Worm (Caenorhabditis elegans) whole organism, L2 larva: ENCODE results near the gene pals-39.

Source experiments
- F13H6.1 ChIP-seq: sonication (generic microtip); optimal IDR thresholded peaks from 2 replicates; lab custom pipeline; 2016; ENCODE audit warnings: missing genetic modification characterization, missing compliant biosample characterization
- mab-5 ChIP-seq: fragments of 150-350 bp; optimal IDR thresholded peaks from 2 replicates; lab custom pipeline; 2014; ENCODE audit warnings: missing biosample characterization, missing genetic modification characterization
- peb-1 ChIP-seq: fragments of 150-350 bp; optimal IDR thresholded peaks from 2 replicates; lab custom pipeline; 2014; ENCODE audit warnings: missing biosample characterization, missing genetic modification characterization
- ztf-4 ChIP-seq: fragments of 150-350 bp; optimal IDR thresholded peaks from 2 replicates; lab custom pipeline; 2014; ENCODE audit warnings: missing biosample characterization, missing genetic modification characterization

DNA sequence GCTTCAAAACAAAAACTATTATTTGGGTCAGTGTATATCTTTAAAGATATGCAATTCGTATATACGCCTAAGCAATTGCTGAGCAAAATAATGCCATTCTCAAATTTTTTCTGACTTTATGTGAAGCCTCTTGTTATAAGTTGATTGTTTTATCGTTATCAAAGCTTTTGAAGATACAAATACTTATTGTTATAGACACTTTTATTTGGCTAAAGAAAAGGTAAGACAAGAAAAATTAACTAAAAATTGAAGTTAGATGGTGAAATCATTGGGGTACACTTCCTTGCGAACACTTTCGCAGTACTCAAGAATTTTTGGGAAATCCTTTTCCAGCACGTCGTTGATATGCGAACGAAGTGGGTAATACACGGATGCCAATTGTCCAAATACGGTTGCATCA, 31.3 kb downstream of the pals-39 start:
- TF ChIP-seq peb-1 (no peak), mab-5 (no peak), F13H6.1 (no peak), ztf-4 (tag; lab: Kevin White, UChicago) (no peak)
